Fruit fly (Drosophila melanogaster) whole organism, embryonic: ENCODE measurements around the gene ct.
A peak's percentile ranks its signal among the peaks of the same experiment; 100 is the strongest.

Experiments
- Abd-B ChIP-seq: fragments of 200-800 bp; sonication (Bioruptor generic); optimal IDR thresholded peaks from 2 replicates; lab custom pipeline; 2018; ENCODE audit warnings: missing biosample characterization, mild to moderate bottlenecking, missing genetic modification characterization, moderate library complexity
- BEAF-32 ChIP-seq: fragments of 200-800 bp; sonication (Bioruptor generic); optimal IDR thresholded peaks from 3 replicates; lab custom pipeline; 2017; ENCODE audit warnings: missing biosample characterization, missing genetic modification characterization, mild to moderate bottlenecking, moderate library complexity, missing genetic modification reagents
- Blimp-1 ChIP-seq: fragments of 200-800 bp; sonication (Bioruptor generic); optimal IDR thresholded peaks from 3 replicates; lab custom pipeline; 2018; ENCODE audit warnings: missing biosample characterization, missing genetic modification characterization, mild to moderate bottlenecking, moderate library complexity, missing genetic modification reagents
- C15 ChIP-seq: fragments of 200-800 bp; sonication (Bioruptor generic); IDR thresholded peaks from 3 replicates; pipeline ENCODE4 v1.3.6; 2022; ENCODE audit warnings: missing biosample characterization, missing genetic modification characterization
- CG10147 ChIP-seq: fragments of 200-800 bp; sonication (Bioruptor generic); optimal IDR thresholded peaks from 2 replicates; lab custom pipeline; 2019; ENCODE audit warnings: missing biosample characterization, mild to moderate bottlenecking, missing genetic modification characterization, moderate library complexity
- CG11456 ChIP-seq: fragments of 200-800 bp; sonication (Bioruptor generic); IDR thresholded peaks from 3 replicates; pipeline ENCODE4 v1.3.6; 2022; ENCODE audit warnings: missing biosample characterization, missing genetic modification characterization
- CG12104 ChIP-seq: fragments of 200-800 bp; sonication (Bioruptor generic); optimal IDR thresholded peaks from 3 replicates; lab custom pipeline; 2016; ENCODE audit warnings: missing biosample characterization, missing genetic modification characterization
- CG14710 ChIP-seq: fragments of 200-800 bp; sonication (Bioruptor generic); optimal IDR thresholded peaks from 3 replicates; lab custom pipeline; 2019; ENCODE audit warnings: missing biosample characterization, mild to moderate bottlenecking, missing genetic modification characterization, moderate library complexity
- CG16813 ChIP-seq: fragments of 200-800 bp; sonication (Bioruptor generic); IDR thresholded peaks from 3 replicates; pipeline ENCODE4 v1.3.6; 2022; ENCODE audit warnings: missing biosample characterization, missing genetic modification characterization; ENCODE audit not compliant: partially characterized antibody
- CG2129 ChIP-seq: fragments of 200-800 bp; sonication (Bioruptor generic); IDR thresholded peaks from 2 replicates; pipeline ENCODE4 v1.3.6; 2022; ENCODE audit warnings: missing biosample characterization, missing genetic modification characterization; ENCODE audit not compliant: partially characterized antibody
- CG30403 ChIP-seq: fragments of 200-800 bp; sonication (Bioruptor generic); optimal IDR thresholded peaks from 3 replicates; lab custom pipeline; 2016; ENCODE audit warnings: missing biosample characterization, missing genetic modification characterization
- CG30431 ChIP-seq: fragments of 200-800 bp; sonication (Bioruptor generic); optimal IDR thresholded peaks from 2 replicates; lab custom pipeline; 2017; ENCODE audit warnings: missing biosample characterization, missing genetic modification characterization
- CG31441 ChIP-seq: fragments of 200-800 bp; sonication (Bioruptor generic); IDR thresholded peaks from 2 replicates; pipeline ENCODE4 v1.3.6; 2022; ENCODE audit warnings: missing biosample characterization, missing genetic modification characterization
- CG3407 ChIP-seq: fragments of 200-800 bp; sonication (Bioruptor generic); optimal IDR thresholded peaks from 2 replicates; lab custom pipeline; 2018; ENCODE audit warnings: missing biosample characterization, mild to moderate bottlenecking, missing genetic modification characterization
- CG5245 ChIP-seq: fragments of 200-800 bp; sonication (Bioruptor generic); optimal IDR thresholded peaks from 3 replicates; lab custom pipeline; 2016; ENCODE audit warnings: missing biosample characterization, missing genetic modification characterization
- CG6654 ChIP-seq: fragments of 200-800 bp; sonication (Bioruptor generic); optimal IDR thresholded peaks from 2 replicates; lab custom pipeline; 2017; ENCODE audit warnings: missing biosample characterization, mild to moderate bottlenecking, missing genetic modification characterization
- CG6813 ChIP-seq: fragments of 200-800 bp; sonication (Bioruptor generic); optimal IDR thresholded peaks from 2 replicates; lab custom pipeline; 2017; ENCODE audit warnings: missing biosample characterization, missing genetic modification characterization, mild to moderate bottlenecking, moderate library complexity, missing genetic modification reagents
- CG7357 ChIP-seq: fragments of 200-800 bp; sonication (Bioruptor generic); IDR thresholded peaks from 3 replicates; pipeline ENCODE4 v1.3.6; 2022; ENCODE audit warnings: missing biosample characterization, missing genetic modification characterization
- CG7786 ChIP-seq: fragments of 200-800 bp; sonication (Bioruptor generic); optimal IDR thresholded peaks from 2 replicates; lab custom pipeline; 2016; ENCODE audit warnings: missing biosample characterization, missing genetic modification characterization
- CG8281 ChIP-seq: fragments of 200-800 bp; sonication (Bioruptor generic); optimal IDR thresholded peaks from 2 replicates; lab custom pipeline; 2018; ENCODE audit warnings: missing biosample characterization, mild to moderate bottlenecking, missing genetic modification characterization, moderate library complexity
- CG9215 ChIP-seq: fragments of 200-800 bp; sonication (Bioruptor generic); IDR thresholded peaks from 2 replicates; pipeline ENCODE4 v1.3.6; 2022; ENCODE audit warnings: missing biosample characterization, missing genetic modification characterization
- CG9797 ChIP-seq: fragments of 200-800 bp; sonication (Bioruptor generic); optimal IDR thresholded peaks from 3 replicates; lab custom pipeline; 2018; ENCODE audit warnings: missing biosample characterization, mild to moderate bottlenecking, missing genetic modification characterization
- Chrac-16 ChIP-seq: fragments of 200-800 bp; sonication (Bioruptor generic); optimal IDR thresholded peaks from 3 replicates; lab custom pipeline; 2016; ENCODE audit warnings: missing biosample characterization, missing genetic modification characterization
- Gug ChIP-seq: fragments of 200-800 bp; sonication (Bioruptor generic); IDR thresholded peaks from 4 replicates; pipeline ENCODE4 v1.3.6; 2022; ENCODE audit warnings: missing biosample characterization, missing genetic modification characterization
- H2.0 ChIP-seq: fragments of 200-800 bp; sonication (Bioruptor generic); IDR thresholded peaks from 2 replicates; pipeline ENCODE4 v1.3.6; 2022; ENCODE audit warnings: missing biosample characterization, missing genetic modification characterization
- Hand ChIP-seq: fragments of 200-800 bp; sonication (Bioruptor generic); optimal IDR thresholded peaks from 2 replicates; lab custom pipeline; 2017; ENCODE audit warnings: mild to moderate bottlenecking, missing biosample characterization, missing genetic modification reagents, missing genetic modification characterization
- Kr ChIP-seq: fragments of 200-800 bp; sonication (Bioruptor generic); optimal IDR thresholded peaks from 2 replicates; lab custom pipeline; 2017; ENCODE audit warnings: missing biosample characterization, mild to moderate bottlenecking, missing genetic modification characterization
- Lim3 ChIP-seq: fragments of 200-800 bp; sonication (Bioruptor generic); IDR thresholded peaks from 2 replicates; pipeline ENCODE4 v1.3.6; 2022; ENCODE audit warnings: missing biosample characterization, missing genetic modification characterization
- Side ChIP-seq: fragments of 200-800 bp; sonication (Bioruptor generic); optimal IDR thresholded peaks from 2 replicates; lab custom pipeline; 2016; ENCODE audit warnings: missing biosample characterization, missing genetic modification characterization
- Vsx1 ChIP-seq: fragments of 200-800 bp; sonication (Bioruptor generic); optimal IDR thresholded peaks from 2 replicates; lab custom pipeline; 2017; ENCODE audit warnings: missing biosample characterization, mild to moderate bottlenecking, missing genetic modification characterization, missing genetic modification reagents
- Xbp1 ChIP-seq: fragments of 200-800 bp; sonication (Bioruptor generic); optimal IDR thresholded peaks from 3 replicates; lab custom pipeline; 2016; ENCODE audit warnings: missing biosample characterization, mild to moderate bottlenecking, missing genetic modification characterization
- amos ChIP-seq: fragments of 200-800 bp; sonication (Bioruptor generic); IDR thresholded peaks from 2 replicates; pipeline ENCODE4 v1.3.6; 2022; ENCODE audit warnings: missing biosample characterization, missing genetic modification characterization; ENCODE audit not compliant: partially characterized antibody
- az2 ChIP-seq: fragments of 200-800 bp; sonication (Bioruptor generic); optimal IDR thresholded peaks from 3 replicates; lab custom pipeline; 2016; ENCODE audit warnings: missing biosample characterization, missing genetic modification characterization
- chinmo ChIP-seq: fragments of 200-800 bp; sonication (Bioruptor generic); IDR thresholded peaks from 4 replicates; pipeline ENCODE4 v1.3.6; 2022; ENCODE audit warnings: missing biosample characterization, missing genetic modification characterization; ENCODE audit not compliant: partially characterized antibody
- chn ChIP-seq: fragments of 200-800 bp; sonication (Bioruptor generic); optimal IDR thresholded peaks from 2 replicates; lab custom pipeline; 2016; ENCODE audit warnings: missing biosample characterization, missing genetic modification characterization
- da ChIP-seq: fragments of 200-800 bp; sonication (Bioruptor generic); optimal IDR thresholded peaks from 2 replicates; lab custom pipeline; 2016; ENCODE audit warnings: missing biosample characterization, missing genetic modification characterization
- dati ChIP-seq: fragments of 200-800 bp; sonication (Bioruptor generic); IDR thresholded peaks from 2 replicates; pipeline ENCODE4 v1.3.6; 2022; ENCODE audit warnings: missing biosample characterization, missing genetic modification characterization
- esg ChIP-seq: fragments of 200-800 bp; sonication (Bioruptor generic); conservative IDR thresholded peaks from 2 replicates; pipeline ENCODE4 v1.3.6; 2022; ENCODE audit warnings: missing biosample characterization, missing genetic modification characterization
- fd102C ChIP-seq: fragments of 200-800 bp; sonication (Bioruptor generic); optimal IDR thresholded peaks from 2 replicates; lab custom pipeline; 2018; ENCODE audit warnings: missing biosample characterization, mild to moderate bottlenecking, missing genetic modification characterization, moderate library complexity
- fru ChIP-seq: fragments of >200 bp; optimal IDR thresholded peaks from 2 replicates; lab custom pipeline; 2017
- gsb ChIP-seq: fragments of 200-800 bp; sonication (Bioruptor generic); IDR thresholded peaks from 2 replicates; pipeline ENCODE4 v1.3.6; 2022; ENCODE audit warnings: missing biosample characterization, missing genetic modification characterization
- hbn ChIP-seq: fragments of 200-800 bp; sonication (Bioruptor generic); IDR thresholded peaks from 2 replicates; pipeline ENCODE4 v1.3.6; 2022; ENCODE audit warnings: missing biosample characterization, missing genetic modification characterization; ENCODE audit not compliant: partially characterized antibody
- her ChIP-seq: fragments of 200-800 bp; sonication (Bioruptor generic); optimal IDR thresholded peaks from 2 replicates; lab custom pipeline; 2016; ENCODE audit warnings: missing biosample characterization, missing genetic modification characterization
- inv ChIP-seq: fragments of 200-800 bp; sonication (Bioruptor generic); IDR thresholded peaks from 2 replicates; pipeline ENCODE4 v1.3.6; 2022; ENCODE audit warnings: missing biosample characterization, missing genetic modification characterization; ENCODE audit not compliant: partially characterized antibody
- peb ChIP-seq: fragments of 200-800 bp; sonication (Bioruptor generic); IDR thresholded peaks from 2 replicates; pipeline ENCODE4 v1.3.6; 2022; ENCODE audit warnings: missing biosample characterization, missing genetic modification characterization
- pros ChIP-seq: fragments of 200-800 bp; sonication (Bioruptor generic); optimal IDR thresholded peaks from 3 replicates; lab custom pipeline; 2019; ENCODE audit warnings: missing biosample characterization, mild to moderate bottlenecking, missing genetic modification characterization, moderate library complexity
- ranshi ChIP-seq: fragments of 200-800 bp; sonication (Bioruptor generic); IDR thresholded peaks from 2 replicates; pipeline ENCODE4 v1.3.6; 2022; ENCODE audit warnings: missing biosample characterization, missing genetic modification characterization
- sug ChIP-seq: fragments of 200-800 bp; optimal IDR thresholded peaks from 2 replicates; lab custom pipeline; 2019; ENCODE audit warnings: missing biosample characterization, mild to moderate bottlenecking, missing genetic modification characterization, moderate library complexity
- tio ChIP-seq: fragments of 200-800 bp; sonication (Bioruptor generic); optimal IDR thresholded peaks from 2 replicates; lab custom pipeline; 2017; ENCODE audit warnings: missing biosample characterization, missing genetic modification characterization, inconsistent platforms
- wdn ChIP-seq: fragments of 200-800 bp; sonication (Bioruptor generic); IDR thresholded peaks from 2 replicates; pipeline ENCODE4 v1.3.6; 2022; ENCODE audit warnings: missing biosample characterization, missing genetic modification characterization
- wor ChIP-seq: fragments of 200-800 bp; sonication (Bioruptor generic); IDR thresholded peaks from 2 replicates; pipeline ENCODE4 v1.3.6; 2022; ENCODE audit warnings: missing biosample characterization, missing genetic modification characterization

Gene ct

dm6 chrX:7690683-7691082 lies 82.5 kb downstream of the ct start (continued):
- TF ChIP-seq CG16813 (GFP tag; lab: Robert Waterston, UW), result no peak
- no peak for TF ChIP-seq CG9797 (GFP tag; lab: Kevin White, UChicago)
- no peak for TF ChIP-seq CG7357 (GFP tag; lab: Robert Waterston, UW)
- no peak for TF ChIP-seq CG30431 (GFP tag; lab: Kevin White, UChicago)
- TF ChIP-seq gsb, result 0 out of 2 replicates have a peak, but pooled peaks have one; percentile 9
- TF ChIP-seq her, result peak; percentile 36
- TF ChIP-seq Hand (GFP tag; lab: Kevin White, UChicago), result peak; percentile 76
- no peak for TF ChIP-seq CG6654 (GFP tag; lab: Kevin White, UChicago)
- TF ChIP-seq C15 (GFP tag; lab: Robert Waterston, UW), result no peak
- peak; percentile 69 for TF ChIP-seq CG3407 (GFP tag; lab: Kevin White, UChicago)
- no peak for TF ChIP-seq dati (GFP tag; lab: Robert Waterston, UW)
- no peak for TF ChIP-seq fd102C (GFP tag; lab: Kevin White, UChicago)
- peak; percentile 17 for TF ChIP-seq sug (tag; lab: Kevin White, UChicago)
- TF ChIP-seq Lim3 (GFP tag; lab: Robert Waterston, UW), result no peak
- no peak for TF ChIP-seq chn
- peak; percentile 35; the same call in 1 of the 2 replicates for TF ChIP-seq wdn (GFP tag; lab: Robert Waterston, UW)
- TF ChIP-seq tio (GFP tag; lab: Kevin White, UChicago), result no peak
- peak; percentile 15 for TF ChIP-seq CG14710 (tag; lab: Kevin White, UChicago)
- peak; percentile 51 for TF ChIP-seq CG12104 (GFP tag; lab: Kevin White, UChicago)
- TF ChIP-seq Xbp1 (GFP tag; lab: Kevin White, UChicago), result no peak
- no peak for TF ChIP-seq da (GFP tag; lab: Kevin White, UChicago)
- no peak for TF ChIP-seq inv (GFP tag; lab: Robert Waterston, UW)
- no peak for TF ChIP-seq BEAF-32 (GFP tag; lab: Kevin White, UChicago)
- TF ChIP-seq CG2129 (GFP tag; lab: Robert Waterston, UW), result no peak
- TF ChIP-seq Side, result peak; percentile 27
- TF ChIP-seq ranshi, result no peak; the same call in 1 of the 2 replicates
- no peak for TF ChIP-seq CG31441 (GFP tag; lab: Robert Waterston, UW)
- TF ChIP-seq pros (GFP tag; lab: Kevin White, UChicago), result peak; percentile 9
- no peak for TF ChIP-seq peb
- no peak for TF ChIP-seq fru
- TF ChIP-seq Blimp-1 (GFP tag; lab: Kevin White, UChicago), result peak; percentile 45
- TF ChIP-seq hbn (GFP tag; lab: Robert Waterston, UW), result no peak
- TF ChIP-seq CG11456 (GFP tag; lab: Robert Waterston, UW), result no peak
- no peak for TF ChIP-seq chinmo (GFP tag; lab: Robert Waterston, UW)
- TF ChIP-seq CG8281 (tag; lab: Kevin White, UChicago), result no peak
- TF ChIP-seq CG5245, result no peak
- TF ChIP-seq Vsx1 (GFP tag; lab: Kevin White, UChicago), result peak; percentile 62
- TF ChIP-seq amos, result no peak
- TF ChIP-seq Abd-B, result no peak
- TF ChIP-seq CG7786, result peak; percentile 21
- TF ChIP-seq Gug (GFP tag; lab: Robert Waterston, UW), result no peak
- no peak for TF ChIP-seq CG30403 (GFP tag; lab: Kevin White, UChicago)
- no peak for TF ChIP-seq esg (GFP tag; lab: Robert Waterston, UW)
- TF ChIP-seq Kr, result no peak
- TF ChIP-seq az2, result no peak
- no peak for TF ChIP-seq Chrac-16
- TF ChIP-seq wor (GFP tag; lab: Robert Waterston, UW), result no peak
- TF ChIP-seq CG9215 (GFP tag; lab: Robert Waterston, UW), result no peak
- TF ChIP-seq H2.0 (GFP tag; lab: Robert Waterston, UW), result no peak
- TF ChIP-seq CG10147, result peak; percentile 45
- peak; percentile 77 for TF ChIP-seq CG6813 (GFP tag; lab: Kevin White, UChicago)
